Worm (Caenorhabditis elegans): ENCODE data around the gene sams-1.

Gene sams-1

ce11 chrX:11994484-11994883 lies 28.7 kb downstream of the sams-1 start, which contains the start of gene C49F5.7:
C49F5.7 (plus strand) TSS chrX:11994784.
- TF ChIP-seq ceh-90 (tag; optimal IDR thresholded peaks at IDR 0.05): no peak
- no peak for TF ChIP-seq lin-35 (GFP tag; optimal IDR thresholded peaks at IDR 0.05)
- TF ChIP-seq nhr-85 (tag): peak; percentile 70
- TF ChIP-seq mab-9 (GFP tag; IDR thresholded peaks at IDR 0.05): no peak
- TF ChIP-seq fos-1 (tag; optimal IDR thresholded peaks at IDR 0.05): no peak
- no peak for TF ChIP-seq efl-1 (optimal IDR thresholded peaks at IDR 0.05)
- peak in 1 of 2 experiments; percentile 63 for TF ChIP-seq efl-1 (GFP tag; optimal IDR thresholded peaks at IDR 0.05 in 1 of 2)
- no peak for TF ChIP-seq aly-2 (tag; optimal IDR thresholded peaks at IDR 0.05)
- no peak for TF ChIP-seq elt-2 (tag; optimal IDR thresholded peaks at IDR 0.05)
- TF ChIP-seq lin-14 (GFP tag; optimal IDR thresholded peaks at IDR 0.05): peak; percentile 33
- peak; percentile 17 for TF ChIP-seq blmp-1 (tag; optimal IDR thresholded peaks at IDR 0.05)
- no peak for TF ChIP-seq pax-3 (tag; optimal IDR thresholded peaks at IDR 0.05)
- TF ChIP-seq nhr-20 (tag; optimal IDR thresholded peaks at IDR 0.05): peak; percentile 18
- peak; percentile 3 for TF ChIP-seq snu-23 (GFP tag; optimal IDR thresholded peaks at IDR 0.05)
- TF ChIP-seq nhr-237 (tag; optimal IDR thresholded peaks at IDR 0.05): no peak
- TF ChIP-seq fkh-8 (tag; optimal IDR thresholded peaks at IDR 0.05): no peak
- no peak for TF ChIP-seq ztf-11 (tag; optimal IDR thresholded peaks at IDR 0.05)
- TF ChIP-seq nhr-71 (tag; optimal IDR thresholded peaks at IDR 0.05): peak; percentile 4
- TF ChIP-seq elt-3 (tag; optimal IDR thresholded peaks at IDR 0.05): peak in 1 of 6 experiments; percentile 33

- no peak for TF ChIP-seq lsy-2 (tag; optimal IDR thresholded peaks at IDR 0.05)
These were observed 30.8 kb downstream of the sams-1 start for ce11 chrX:11996606-11997005.

ce11 chrX:11999573-11999972 lies 33.8 kb downstream of the sams-1 start:
- TF ChIP-seq C16A3.4 (tag; optimal IDR thresholded peaks at IDR 0.05) (no peak), unc-98 (GFP tag; IDR thresholded peaks at IDR 0.05) (no peak), Y116A8C.19 (tag; optimal IDR thresholded peaks at IDR 0.05; ENCODE audit: borderline replicate concordance) (no peak), nhr-47 (tag; optimal IDR thresholded peaks at IDR 0.05) (no peak), lin-14 (GFP tag; optimal IDR thresholded peaks at IDR 0.05) (no peak), elt-2 (tag; optimal IDR thresholded peaks at IDR 0.05) (no peak), hlh-17 (GFP tag; optimal IDR thresholded peaks at IDR 0.05; ENCODE audit: borderline replicate concordance) (no peak), tbx-2 (tag; optimal IDR thresholded peaks at IDR 0.05) (no peak), zip-4 (GFP tag; optimal IDR thresholded peaks at IDR 0.05) (no peak), aly-2 (tag; optimal IDR thresholded peaks at IDR 0.05) (no peak), ztf-4 (tag; optimal IDR thresholded peaks at IDR 0.05) (no peak)

- TF ChIP-seq mdl-1 (tag; optimal IDR thresholded peaks at IDR 0.05) (no peak), elt-2 (tag; optimal IDR thresholded peaks at IDR 0.05) (peak; percentile 60), nhr-47 (tag; optimal IDR thresholded peaks at IDR 0.05) (no peak), pax-3 (tag; optimal IDR thresholded peaks at IDR 0.05) (no peak), lir-3 (tag; optimal IDR thresholded peaks at IDR 0.05; ENCODE audit: poor library complexity) (no peak), lin-35 (GFP tag; optimal IDR thresholded peaks at IDR 0.05) (peak in 1 of 2 experiments; percentile 3), alr-1 (tag; optimal IDR thresholded peaks at IDR 0.05; ENCODE audit: borderline replicate concordance) (no peak), nhr-90 (tag; optimal IDR thresholded peaks at IDR 0.05; ENCODE audit: poor library complexity) (peak; percentile 23), efl-1 (optimal IDR thresholded peaks at IDR 0.05) (no peak), efl-1 (GFP tag; optimal IDR thresholded peaks at IDR 0.05 in 1 of 2) (peak in 1 of 2 experiments; percentile 56)
These were observed 35.8 kb downstream of the sams-1 start for ce11 chrX:12001600-12001999.

- no peak for TF ChIP-seq nhr-76 (tag; optimal IDR thresholded peaks at IDR 0.05)
- TF ChIP-seq fkh-4 (tag; optimal IDR thresholded peaks at IDR 0.05; ENCODE audit: borderline replicate concordance): no peak
- TF ChIP-seq efl-3 (GFP tag; optimal IDR thresholded peaks at IDR 0.05): no peak
- peak; percentile 28 for TF ChIP-seq elt-2 (tag; optimal IDR thresholded peaks at IDR 0.05)
- no peak for TF ChIP-seq mep-1 (tag; optimal IDR thresholded peaks at IDR 0.05)
- no peak for TF ChIP-seq hlh-17 (GFP tag; optimal IDR thresholded peaks at IDR 0.05; ENCODE audit: borderline replicate concordance)
- TF ChIP-seq lin-35 (GFP tag; optimal IDR thresholded peaks at IDR 0.05): peak in 1 of 2 experiments; percentile 41
- TF ChIP-seq C34B4.2 (tag; optimal IDR thresholded peaks at IDR 0.05): no peak
- TF ChIP-seq alr-1 (tag; optimal IDR thresholded peaks at IDR 0.05; ENCODE audit: borderline replicate concordance): no peak
- TF ChIP-seq fos-1 (tag; optimal IDR thresholded peaks at IDR 0.05): no peak
- no peak for TF ChIP-seq unc-30 (tag; optimal IDR thresholded peaks at IDR 0.05)
- TF ChIP-seq skn-1 (tag; optimal IDR thresholded peaks at IDR 0.05): no peak
These were observed 38.2 kb downstream of the sams-1 start for ce11 chrX:12003969-12004368.

Measured in whole organism, L1 larva.